Worm (Caenorhabditis elegans) whole organism, L2 larva: ENCODE measurements around the gene srx-108.

Experiments used
- C34F6.9 ChIP-seq: fragments of 150-350 bp; optimal IDR thresholded peaks from 2 replicates; lab custom pipeline; 2014; ENCODE audit warnings: missing biosample characterization, missing genetic modification characterization
- F13H6.1 ChIP-seq: sonication (generic microtip); optimal IDR thresholded peaks from 2 replicates; lab custom pipeline; 2016; ENCODE audit warnings: missing genetic modification characterization, missing compliant biosample characterization
- R02D3.7 ChIP-seq: fragments of 150-350 bp; optimal IDR thresholded peaks from 2 replicates; lab custom pipeline; 2014; ENCODE audit warnings: missing biosample characterization, missing genetic modification characterization
- Y55F3AM.14 ChIP-seq: fragments of 200-800 bp; sonication (Bioruptor generic); optimal IDR thresholded peaks from 2 replicates; lab custom pipeline; 2018; ENCODE audit warnings: mild to moderate bottlenecking, missing genetic modification characterization, missing compliant biosample characterization
- aly-2 ChIP-seq: fragments of 150-350 bp; optimal IDR thresholded peaks from 2 replicates; lab custom pipeline; 2014; ENCODE audit warnings: missing biosample characterization, missing genetic modification characterization
- ama-1 ChIP-seq: fragments of 150-350 bp; optimal IDR thresholded peaks from 2 replicates; lab custom pipeline; 2018; ENCODE audit warnings: inconsistent platforms
- blmp-1 ChIP-seq: sonication (generic microtip); optimal IDR thresholded peaks from 2 replicates; lab custom pipeline; 2017; ENCODE audit warnings: missing genetic modification characterization, mild to moderate bottlenecking, missing compliant biosample characterization, antibody characterized with exemption, moderate library complexity; ENCODE audit not compliant: insufficient read depth
- ceh-16 ChIP-seq: fragments of 150-350 bp; optimal IDR thresholded peaks from 2 replicates; lab custom pipeline; 2014; ENCODE audit warnings: missing biosample characterization, missing genetic modification characterization
- ceh-82 ChIP-seq: fragments of 150-350 bp; optimal IDR thresholded peaks from 2 replicates; lab custom pipeline; 2014; ENCODE audit warnings: missing biosample characterization, missing genetic modification characterization
- crh-2 ChIP-seq: sonication (generic microtip); optimal IDR thresholded peaks from 2 replicates; lab custom pipeline; 2017; ENCODE audit warnings: missing biosample characterization, missing genetic modification characterization
- dmd-4 ChIP-seq: sonication (generic microtip); optimal IDR thresholded peaks from 2 replicates; lab custom pipeline; 2017; ENCODE audit warnings: missing biosample characterization, missing genetic modification characterization
- egl-27 ChIP-seq: sonication (generic microtip); optimal IDR thresholded peaks from 3 replicates; lab custom pipeline; 2017; ENCODE audit warnings: missing biosample characterization, missing genetic modification reagents, missing genetic modification characterization
- elt-1 ChIP-seq: fragments of 150-350 bp; optimal IDR thresholded peaks from 2 replicates; lab custom pipeline; 2014; ENCODE audit warnings: missing biosample characterization, missing genetic modification characterization
- elt-3 ChIP-seq: sonication (generic microtip); optimal IDR thresholded peaks from 2 replicates; lab custom pipeline; 2017; ENCODE audit warnings: missing biosample characterization, missing genetic modification characterization
- fos-1 ChIP-seq: fragments of 150-350 bp; optimal IDR thresholded peaks from 2 replicates; lab custom pipeline; 2014; ENCODE audit warnings: missing biosample characterization, missing genetic modification characterization
- gmeb-1 ChIP-seq: fragments of 150-350 bp; optimal IDR thresholded peaks from 2 replicates; lab custom pipeline; 2014; ENCODE audit warnings: missing biosample characterization, missing genetic modification characterization
- lin-11 ChIP-seq: fragments of 150-350 bp; sonication (generic microtip); optimal IDR thresholded peaks from 2 replicates; lab custom pipeline; 2014; ENCODE audit warnings: missing biosample characterization, missing genetic modification characterization, inconsistent platforms, mixed read lengths
- lin-13 ChIP-seq: fragments of 150-350 bp; optimal IDR thresholded peaks from 2 replicates; lab custom pipeline; 2014; ENCODE audit warnings: missing biosample characterization, missing genetic modification reagents, missing genetic modification characterization
- lin-39 ChIP-seq: fragments of 150-350 bp; optimal IDR thresholded peaks from 2 replicates; lab custom pipeline; 2014; ENCODE audit warnings: missing biosample characterization, missing genetic modification reagents, missing genetic modification characterization
- lsy-2 ChIP-seq, 2 experiments: fragments of 150-350 bp in 1 of 2; sonication (generic microtip) in 1 of 2; optimal IDR thresholded peaks; 2 replicates each; lab custom pipeline; 2014 to 2017; ENCODE audit warnings: missing biosample characterization in 2 of 2, missing genetic modification characterization in 2 of 2
- mab-5 ChIP-seq: fragments of 150-350 bp; optimal IDR thresholded peaks from 2 replicates; lab custom pipeline; 2014; ENCODE audit warnings: missing biosample characterization, missing genetic modification characterization
- nhr-10 ChIP-seq: sonication (generic microtip); optimal IDR thresholded peaks from 2 replicates; lab custom pipeline; 2017; ENCODE audit warnings: missing biosample characterization, missing genetic modification characterization
- nhr-11 ChIP-seq: fragments of 150-350 bp; optimal IDR thresholded peaks from 2 replicates; lab custom pipeline; 2014; ENCODE audit warnings: missing biosample characterization, missing genetic modification characterization
- nhr-12 ChIP-seq: fragments of 150-350 bp; optimal IDR thresholded peaks from 2 replicates; lab custom pipeline; 2014; ENCODE audit warnings: missing biosample characterization, missing genetic modification characterization
- nhr-129 ChIP-seq: fragments of 150-350 bp; optimal IDR thresholded peaks from 2 replicates; lab custom pipeline; 2014; ENCODE audit warnings: missing biosample characterization, missing genetic modification characterization
- nhr-21 ChIP-seq: fragments of 150-350 bp; optimal IDR thresholded peaks from 2 replicates; lab custom pipeline; 2014; ENCODE audit warnings: missing biosample characterization, missing genetic modification characterization
- nhr-23 ChIP-seq: fragments of 150-350 bp; optimal IDR thresholded peaks from 2 replicates; lab custom pipeline; 2014; ENCODE audit warnings: missing biosample characterization, missing genetic modification reagents, missing genetic modification characterization
- nhr-237 ChIP-seq: fragments of 150-350 bp; optimal IDR thresholded peaks from 2 replicates; lab custom pipeline; 2014; ENCODE audit warnings: missing biosample characterization, missing genetic modification characterization
- nhr-25 ChIP-seq: fragments of 150-350 bp; sonication (generic microtip); optimal IDR thresholded peaks from 3 replicates; lab custom pipeline; 2014; ENCODE audit warnings: missing biosample characterization, missing genetic modification characterization
- nhr-6 ChIP-seq: fragments of 150-350 bp; optimal IDR thresholded peaks from 2 replicates; lab custom pipeline; 2014; ENCODE audit warnings: missing biosample characterization, missing genetic modification characterization
- nhr-77 ChIP-seq: fragments of 150-350 bp; optimal IDR thresholded peaks from 2 replicates; lab custom pipeline; 2014; ENCODE audit warnings: missing biosample characterization, missing genetic modification characterization
- sem-4 ChIP-seq: fragments of 150-350 bp; optimal IDR thresholded peaks from 2 replicates; lab custom pipeline; 2014; ENCODE audit warnings: missing biosample characterization, missing genetic modification reagents, missing genetic modification characterization
- skn-1 ChIP-seq: sonication (generic microtip); optimal IDR thresholded peaks from 2 replicates; lab custom pipeline; 2017; ENCODE audit warnings: missing biosample characterization, missing genetic modification characterization
- sma-3 ChIP-seq: sonication (generic microtip); optimal IDR thresholded peaks from 2 replicates; lab custom pipeline; 2016; ENCODE audit warnings: missing genetic modification reagents, missing genetic modification characterization, missing compliant biosample characterization
- sma-9 ChIP-seq, 2 experiments: fragments of 150-350 bp in 1 of 2; sonication (generic microtip) in 1 of 2; optimal IDR thresholded peaks; 2 replicates each; lab custom pipeline; 2014 to 2016; ENCODE audit warnings: missing genetic modification characterization in 2 of 2, mild to moderate bottlenecking in 1 of 2, missing biosample characterization in 1 of 2, missing compliant biosample characterization in 1 of 2, missing genetic modification reagents in 1 of 2, moderate library complexity in 1 of 2
- snpc-4 ChIP-seq: fragments of 150-350 bp; optimal IDR thresholded peaks from 2 replicates; lab custom pipeline; 2014; ENCODE audit warnings: missing biosample characterization, missing genetic modification characterization
- unc-39 ChIP-seq: fragments of 150-350 bp; optimal IDR thresholded peaks from 2 replicates; lab custom pipeline; 2014; ENCODE audit warnings: missing biosample characterization, missing genetic modification characterization
- unc-55 ChIP-seq: fragments of 150-350 bp; sonication (generic microtip); optimal IDR thresholded peaks from 3 replicates; lab custom pipeline; 2014; ENCODE audit warnings: missing biosample characterization, missing genetic modification reagents, missing genetic modification characterization
- unc-62 ChIP-seq: fragments of 150-350 bp; optimal IDR thresholded peaks from 2 replicates; lab custom pipeline; 2014; ENCODE audit warnings: missing biosample characterization, missing genetic modification reagents, missing genetic modification characterization
- zag-1 ChIP-seq: fragments of 150-350 bp; optimal IDR thresholded peaks from 2 replicates; lab custom pipeline; 2014; ENCODE audit warnings: missing biosample characterization, missing genetic modification characterization
- ztf-1 ChIP-seq: fragments of 200-800 bp; sonication (Bioruptor generic); conservative IDR thresholded peaks from 2 replicates; pipeline ENCODE4 v1.3.6; 2022; ENCODE audit warnings: missing genetic modification characterization, missing compliant biosample characterization
- ztf-11 ChIP-seq: sonication (generic microtip); optimal IDR thresholded peaks from 2 replicates; lab custom pipeline; 2017; ENCODE audit warnings: missing biosample characterization, missing genetic modification characterization
- ztf-4 ChIP-seq: fragments of 150-350 bp; optimal IDR thresholded peaks from 2 replicates; lab custom pipeline; 2014; ENCODE audit warnings: missing biosample characterization, missing genetic modification characterization

The srx-108 gene

ce11 chrII:3705320-3705719, at the start of gene srx-108:
Gene srx-108 (plus strand): TSS chrII:3705620.
- TF ChIP-seq sma-3 (GFP tag; lab: Kevin White, UChicago) = no peak
- TF ChIP-seq snpc-4 (tag; lab: Kevin White, UChicago) = no peak
- no peak for TF ChIP-seq elt-1 (tag; lab: Kevin White, UChicago)
- TF ChIP-seq sma-9 (GFP tag; optimal IDR thresholded peaks at IDR 0.05; lab: Kevin White, UChicago) = no peak
- no peak for TF ChIP-seq sma-9 (tag; optimal IDR thresholded peaks at IDR 0.05; lab: Kevin White, UChicago)
- TF ChIP-seq nhr-21 (tag; lab: Kevin White, UChicago) = no peak
- no peak for TF ChIP-seq lin-39 (tag; lab: Kevin White, UChicago)
- TF ChIP-seq ceh-16 (tag; lab: Kevin White, UChicago) = no peak
- TF ChIP-seq mab-5 (tag; lab: Kevin White, UChicago) = no peak
- TF ChIP-seq nhr-25 = no peak
- TF ChIP-seq F13H6.1 = no peak
- TF ChIP-seq C34F6.9 (tag; lab: Kevin White, UChicago) = no peak
- no peak for TF ChIP-seq nhr-77
- no peak for TF ChIP-seq nhr-10
- TF ChIP-seq Y55F3AM.14 = no peak
- no peak for TF ChIP-seq ztf-11 (tag; lab: Kevin White, UChicago)
- TF ChIP-seq nhr-12 (tag; lab: Kevin White, UChicago) = no peak
- TF ChIP-seq nhr-237 (tag; lab: Kevin White, UChicago) = no peak
- no peak for TF ChIP-seq ama-1
- TF ChIP-seq nhr-11 = no peak
- TF ChIP-seq crh-2 = no peak

DNA sequence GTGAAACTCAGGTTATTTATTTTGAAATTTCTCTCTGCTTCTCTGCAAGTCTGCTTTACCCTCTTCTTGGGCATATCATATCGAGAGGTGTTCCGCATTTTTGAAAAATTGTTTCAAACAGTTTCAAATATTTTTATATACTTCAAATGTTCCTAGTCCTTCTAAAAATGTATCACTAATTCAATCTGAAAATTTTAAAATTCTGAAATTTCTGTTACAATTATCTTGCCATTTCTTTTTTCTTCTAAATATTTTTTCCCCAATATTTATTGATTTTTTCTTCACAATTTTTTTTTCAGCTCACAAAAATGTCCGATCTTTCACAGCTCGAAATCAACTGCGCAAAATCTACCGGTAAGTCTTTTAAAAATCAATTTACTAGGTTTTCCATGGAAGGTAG, 45.6 kb upstream of the srx-108 start, which contains the start of gene F19B10.4:
Gene F19B10.4 (plus strand): TSS at position 301 of the 400 bp plus-strand sequence.
- TF ChIP-seq zag-1 (no peak), aly-2 (tag; lab: Kevin White, UChicago) (no peak), egl-27 (no peak), ztf-1 (GFP tag; lab: Robert Waterston, UW) (no peak), lsy-2 (tag; optimal IDR thresholded peaks at IDR 0.05; lab: Kevin White, UChicago) (no peak), sem-4 (tag; lab: Kevin White, UChicago) (no peak), ztf-11 (tag; lab: Kevin White, UChicago) (no peak), elt-3 (tag; lab: Kevin White, UChicago) (no peak), crh-2 (no peak), blmp-1 (tag; lab: Kevin White, UChicago) (no peak), nhr-129 (tag; lab: Kevin White, UChicago) (no peak), unc-62 (GFP tag; lab: Kevin White, UChicago) (no peak), ceh-16 (tag; lab: Kevin White, UChicago) (no peak), fos-1 (tag; lab: Kevin White, UChicago) (no peak), ztf-4 (tag; lab: Kevin White, UChicago) (no peak), lin-39 (tag; lab: Kevin White, UChicago) (no peak), dmd-4 (tag; lab: Kevin White, UChicago) (no peak), mab-5 (tag; lab: Kevin White, UChicago) (no peak)

ce11 chrII:3661932-3662331, 43.5 kb upstream of the srx-108 start, which contains the start of gene F19B10.13:
Gene F19B10.13 (plus strand): TSS chrII:3662274.
- TF ChIP-seq unc-55 (GFP tag; lab: Kevin White, UChicago) = peak; percentile 53
- TF ChIP-seq ztf-4 (tag; lab: Kevin White, UChicago) = no peak
- no peak for TF ChIP-seq Y55F3AM.14
- no peak for TF ChIP-seq elt-1 (tag; lab: Kevin White, UChicago)
- no peak for TF ChIP-seq zag-1
- no peak for TF ChIP-seq crh-2
- TF ChIP-seq unc-39 (tag; lab: Kevin White, UChicago) = no peak
- no peak for TF ChIP-seq skn-1 (tag; lab: Kevin White, UChicago)
- no peak for TF ChIP-seq aly-2 (tag; lab: Kevin White, UChicago)
- no peak for TF ChIP-seq egl-27
- peak; percentile 84 for TF ChIP-seq C34F6.9 (tag; lab: Kevin White, UChicago)
- peak; percentile 95 for TF ChIP-seq fos-1 (tag; lab: Kevin White, UChicago)
- TF ChIP-seq sma-3 (GFP tag; lab: Kevin White, UChicago) = no peak
- no peak for TF ChIP-seq sem-4 (tag; lab: Kevin White, UChicago)
- no peak for TF ChIP-seq ztf-1 (GFP tag; lab: Robert Waterston, UW)
- TF ChIP-seq blmp-1 (tag; lab: Kevin White, UChicago) = no peak
- TF ChIP-seq snpc-4 (tag; lab: Kevin White, UChicago) = no peak
- no peak for TF ChIP-seq lsy-2 (tag; optimal IDR thresholded peaks at IDR 0.05; lab: Kevin White, UChicago)
- no peak for TF ChIP-seq nhr-25
- TF ChIP-seq lin-13 = no peak
- TF ChIP-seq R02D3.7 = no peak
- TF ChIP-seq gmeb-1 (tag; lab: Kevin White, UChicago) = peak; percentile 17
- no peak for TF ChIP-seq lin-11 (tag; lab: Kevin White, UChicago)
- no peak for TF ChIP-seq ceh-82 (tag; lab: Kevin White, UChicago)
- no peak for TF ChIP-seq nhr-23 (tag; lab: Kevin White, UChicago)
- no peak for TF ChIP-seq nhr-12 (tag; lab: Kevin White, UChicago)
- no peak for TF ChIP-seq nhr-129 (tag; lab: Kevin White, UChicago)
- no peak for TF ChIP-seq ceh-16 (tag; lab: Kevin White, UChicago)
- no peak for TF ChIP-seq nhr-6 (tag; lab: Kevin White, UChicago)
- no peak for TF ChIP-seq nhr-77
- no peak for TF ChIP-seq dmd-4 (tag; lab: Kevin White, UChicago)
- no peak for TF ChIP-seq mab-5 (tag; lab: Kevin White, UChicago)
